Fruit fly (Drosophila melanogaster): Measurements from ENCODE around the gene dsh.

Gene dsh

dm6 chrX:11355708-11356174 lies at the start of gene dsh:
TSS of gene dsh (plus strand) at chrX:11355881.
- no peak for TF ChIP-seq CTCF (optimal IDR thresholded peaks at IDR 0.05)
- no peak for TF ChIP-seq CG8478 (optimal IDR thresholded peaks at IDR 0.05)

- TF ChIP-seq CG8478 (optimal IDR thresholded peaks at IDR 0.05): no peak
- no peak for TF ChIP-seq CTCF (optimal IDR thresholded peaks at IDR 0.05)
Measured at dm6 chrX:11311108-11311507, 44.6 kb upstream of the dsh start, which contains the start of gene Ir10a. TSS of gene Ir10a (minus strand) at chrX:11311208.

dm6 chrX:11319916-11320315 lies 35.8 kb upstream of the dsh start:
- TF ChIP-seq CG8478 (optimal IDR thresholded peaks at IDR 0.05) (no peak), CTCF (optimal IDR thresholded peaks at IDR 0.05) (peak; percentile 80)

dm6 chrX:11322257-11322656 lies 33.4 kb upstream of the dsh start, which contains the start of gene sisA:
TSS of gene sisA (minus strand) at chrX:11322357.
- TF ChIP-seq CTCF (optimal IDR thresholded peaks at IDR 0.05) (no peak), CG8478 (optimal IDR thresholded peaks at IDR 0.05) (no peak)

- TF ChIP-seq CG8478 (optimal IDR thresholded peaks at IDR 0.05) (no peak), CTCF (optimal IDR thresholded peaks at IDR 0.05) (no peak)
Measured at dm6 chrX:11322659-11323058, 33.0 kb upstream of the dsh start.

dm6 chrX:11325175-11325768 lies 30.4 kb upstream of the dsh start, which contains the start of gene Gapvd1:
TSS of gene Gapvd1 (plus strand) at chrX:11325385.
- peak in 1 of 2 experiments; percentile 6 for TF ChIP-seq CTCF (optimal IDR thresholded peaks at IDR 0.05)
- TF ChIP-seq CG8478 (optimal IDR thresholded peaks at IDR 0.05): no peak

dm6 chrX:11326213-11326731 lies 29.4 kb upstream of the dsh start:
- no peak for TF ChIP-seq CG8478 (optimal IDR thresholded peaks at IDR 0.05)
- no peak for TF ChIP-seq CTCF (optimal IDR thresholded peaks at IDR 0.05)

dm6 chrX:11338047-11338747 lies 17.5 kb upstream of the dsh start:
- TF ChIP-seq CG8478 (optimal IDR thresholded peaks at IDR 0.05) (no peak), CTCF (optimal IDR thresholded peaks at IDR 0.05) (no peak)

dm6 chrX:11338973-11339867 lies 16.5 kb upstream of the dsh start:
- TF ChIP-seq CTCF (optimal IDR thresholded peaks at IDR 0.05) (peak in 1 of 2 experiments; percentile 34), CG8478 (optimal IDR thresholded peaks at IDR 0.05) (no peak)

- no peak for TF ChIP-seq CG8478 (optimal IDR thresholded peaks at IDR 0.05)
- no peak for TF ChIP-seq CTCF (optimal IDR thresholded peaks at IDR 0.05)
Measured at dm6 chrX:11339868-11340548, 15.7 kb upstream of the dsh start, which contains the start of the genes CG34348 and Kap3. TSS of gene CG34348 (plus strand) at chrX:11339873. TSS of gene Kap3 (minus strand) at chrX:11340084.

dm6 chrX:11340719-11341322 lies 14.9 kb upstream of the dsh start:
- TF ChIP-seq CTCF (optimal IDR thresholded peaks at IDR 0.05) (no peak), CG8478 (optimal IDR thresholded peaks at IDR 0.05) (no peak)

dm6 chrX:11342168-11342567 lies 13.5 kb upstream of the dsh start:
- TF ChIP-seq CG8478 (optimal IDR thresholded peaks at IDR 0.05) (no peak), CTCF (optimal IDR thresholded peaks at IDR 0.05) (no peak)

dm6 chrX:11342771-11343170 lies 12.9 kb upstream of the dsh start:
- TF ChIP-seq CTCF (optimal IDR thresholded peaks at IDR 0.05) (no peak), CG8478 (optimal IDR thresholded peaks at IDR 0.05) (no peak)

dm6 chrX:11347809-11348208 lies 7.9 kb upstream of the dsh start, which contains the start of the genes GCS1 and CG11756:
TSS of gene GCS1 (minus strand) at chrX:11348001.
TSS of gene CG11756 (plus strand) at chrX:11348120.
- TF ChIP-seq CTCF (optimal IDR thresholded peaks at IDR 0.05) (peak in 1 of 2 experiments; percentile 26), CG8478 (optimal IDR thresholded peaks at IDR 0.05) (no peak)

All from S2 (cell line).